Worm (Caenorhabditis elegans) whole organism, young adult: ENCODE data around the gene F52E4.5.
A peak's percentile ranks its signal among the peaks of the same experiment; 100 is the strongest.

Source experiments
- B0035.1 ChIP-seq: sonication (generic microtip); optimal IDR thresholded peaks from 2 replicates; lab custom pipeline; 2016; ENCODE audit warnings: missing genetic modification characterization, mild to moderate bottlenecking, missing compliant biosample characterization, missing genotype, missing genetic modification reagents
- B0261.1 ChIP-seq: sonication (generic microtip); optimal IDR thresholded peaks from 2 replicates; lab custom pipeline; 2016; ENCODE audit warnings: mild to moderate bottlenecking, missing genetic modification characterization, moderate library complexity, missing compliant biosample characterization
- F22D6.2 ChIP-seq: sonication (generic microtip); optimal IDR thresholded peaks from 2 replicates; lab custom pipeline; 2016; ENCODE audit warnings: mild to moderate bottlenecking, missing genetic modification characterization, missing compliant biosample characterization
- F23B12.7 ChIP-seq: sonication (generic microtip); optimal IDR thresholded peaks from 2 replicates; lab custom pipeline; 2017; ENCODE audit warnings: missing genetic modification characterization, mild to moderate bottlenecking, missing compliant biosample characterization, antibody characterized with exemption, moderate library complexity; ENCODE audit not compliant: insufficient read depth
- F49E8.2 ChIP-seq: sonication (generic microtip); optimal IDR thresholded peaks from 3 replicates; lab custom pipeline; 2017; ENCODE audit warnings: missing genetic modification characterization, mild to moderate bottlenecking, missing compliant biosample characterization, antibody characterized with exemption, moderate library complexity; ENCODE audit not compliant: insufficient read depth
- F55B11.4 ChIP-seq: sonication (generic microtip); optimal IDR thresholded peaks from 2 replicates; lab custom pipeline; 2016; ENCODE audit warnings: missing compliant biosample characterization, missing genetic modification characterization, borderline replicate concordance; ENCODE audit not compliant: insufficient read depth
- F57C9.4 ChIP-seq: sonication (generic microtip); optimal IDR thresholded peaks from 2 replicates; lab custom pipeline; 2017; ENCODE audit warnings: mild to moderate bottlenecking, missing genetic modification characterization, missing compliant biosample characterization
- T26A5.8 ChIP-seq: sonication (generic microtip); optimal IDR thresholded peaks from 2 replicates; lab custom pipeline; 2016; ENCODE audit warnings: missing genetic modification characterization, missing compliant biosample characterization
- Y53F4B.3 ChIP-seq: fragments of 200-800 bp; sonication (Bioruptor generic); IDR thresholded peaks from 2 replicates; pipeline ENCODE4 v1.3.6; 2022; ENCODE audit warnings: missing genetic modification reagents, missing genetic modification characterization, missing compliant biosample characterization
- Y56A3A.18 ChIP-seq: fragments of 200-800 bp; sonication (Bioruptor generic); IDR thresholded peaks from 2 replicates; pipeline ENCODE4 v1.3.6; 2022; ENCODE audit warnings: missing genetic modification reagents, missing genetic modification characterization, missing compliant biosample characterization
- Y95B8A.8 ChIP-seq: fragments of 200-800 bp; sonication (Bioruptor generic); IDR thresholded peaks from 2 replicates; pipeline ENCODE4 v1.3.6; 2022; ENCODE audit warnings: missing genetic modification reagents, missing genetic modification characterization, missing compliant biosample characterization
- akir-1 ChIP-seq: fragments of 200-800 bp; sonication (Bioruptor generic); optimal IDR thresholded peaks from 2 replicates; lab custom pipeline; 2018; ENCODE audit warnings: mild to moderate bottlenecking, missing genetic modification characterization, moderate library complexity, missing compliant biosample characterization
- aptf-3 ChIP-seq: fragments of 200-800 bp; sonication (Bioruptor generic); IDR thresholded peaks from 2 replicates; pipeline ENCODE4 v1.3.6; 2022; ENCODE audit warnings: missing genetic modification characterization, missing compliant biosample characterization
- ccch-3 ChIP-seq: fragments of 200-800 bp; sonication (Bioruptor generic); optimal IDR thresholded peaks from 2 replicates; lab custom pipeline; 2018; ENCODE audit warnings: mild to moderate bottlenecking, missing genetic modification characterization, missing compliant biosample characterization
- cebp-2 ChIP-seq: fragments of 200-800 bp; sonication (Bioruptor generic); IDR thresholded peaks from 2 replicates; pipeline ENCODE4 v1.3.6; 2022; ENCODE audit warnings: missing genetic modification characterization, missing compliant biosample characterization
- ceh-100 ChIP-seq: fragments of 200-800 bp; sonication (Bioruptor generic); IDR thresholded peaks from 2 replicates; pipeline ENCODE4 v1.3.6; 2022; ENCODE audit warnings: missing genetic modification reagents, missing genetic modification characterization, missing compliant biosample characterization
- ceh-27 ChIP-seq: fragments of 200-800 bp; sonication (Bioruptor generic); optimal IDR thresholded peaks from 2 replicates; lab custom pipeline; 2018; ENCODE audit warnings: mild to moderate bottlenecking, missing genetic modification characterization, moderate library complexity, missing compliant biosample characterization
- ceh-40 ChIP-seq: fragments of 200-800 bp; sonication (Bioruptor generic); IDR thresholded peaks from 2 replicates; pipeline ENCODE4 v1.3.6; 2022; ENCODE audit warnings: missing genetic modification characterization, missing compliant biosample characterization
- ceh-58 ChIP-seq: fragments of 200-800 bp; sonication (Bioruptor generic); IDR thresholded peaks from 2 replicates; pipeline ENCODE4 v1.3.6; 2022; ENCODE audit warnings: missing genetic modification characterization, missing compliant biosample characterization
- chd-7 ChIP-seq: sonication (generic microtip); optimal IDR thresholded peaks from 2 replicates; lab custom pipeline; 2016; ENCODE audit warnings: mild to moderate bottlenecking, missing genetic modification characterization, moderate library complexity, missing compliant biosample characterization
- dox-1 ChIP-seq: fragments of 200-800 bp; sonication (Bioruptor generic); IDR thresholded peaks from 2 replicates; pipeline ENCODE4 v1.3.6; 2022; ENCODE audit warnings: missing genetic modification reagents, missing genetic modification characterization, missing compliant biosample characterization
- dpff-1 ChIP-seq: sonication (generic microtip); optimal IDR thresholded peaks from 2 replicates; lab custom pipeline; 2017; ENCODE audit warnings: mild to moderate bottlenecking, missing genetic modification characterization, missing compliant biosample characterization
- dpl-1 ChIP-seq: fragments of 150-350 bp; optimal IDR thresholded peaks from 2 replicates; lab custom pipeline; 2014; ENCODE audit warnings: missing biosample characterization, missing genetic modification reagents, missing genetic modification characterization
- efl-1 ChIP-seq: fragments of 150-350 bp; optimal IDR thresholded peaks from 2 replicates; lab custom pipeline; 2014; ENCODE audit warnings: missing biosample characterization, missing genetic modification reagents, missing genetic modification characterization
- ets-4 ChIP-seq: fragments of 200-800 bp; sonication (Bioruptor generic); optimal IDR thresholded peaks from 2 replicates; lab custom pipeline; 2018; ENCODE audit warnings: mild to moderate bottlenecking, missing genetic modification characterization, missing compliant biosample characterization
- fkh-3 ChIP-seq: sonication (generic microtip); optimal IDR thresholded peaks from 2 replicates; lab custom pipeline; 2016; ENCODE audit warnings: mild to moderate bottlenecking, missing genetic modification characterization, missing compliant biosample characterization
- gei-17 ChIP-seq: fragments of 200-800 bp; sonication (Bioruptor generic); optimal IDR thresholded peaks from 2 replicates; lab custom pipeline; 2018; ENCODE audit warnings: mild to moderate bottlenecking, missing genetic modification characterization, missing compliant biosample characterization
- him-1 ChIP-seq: sonication (generic microtip); optimal IDR thresholded peaks from 2 replicates; lab custom pipeline; 2016; ENCODE audit warnings: missing genotype, missing genetic modification reagents, missing genetic modification characterization, missing compliant biosample characterization
- hlh-12 ChIP-seq: sonication (generic microtip); optimal IDR thresholded peaks from 2 replicates; lab custom pipeline; 2016; ENCODE audit warnings: missing genetic modification characterization, missing compliant biosample characterization
- hlh-26 ChIP-seq: fragments of 200-800 bp; sonication (Bioruptor generic); conservative IDR thresholded peaks from 2 replicates; pipeline ENCODE4 v1.3.6; 2022; ENCODE audit warnings: missing genetic modification reagents, missing genetic modification characterization, missing compliant biosample characterization
- hrde-1 ChIP-seq: sonication (generic microtip); optimal IDR thresholded peaks from 2 replicates; lab custom pipeline; 2016; ENCODE audit warnings: missing genetic modification characterization, mild to moderate bottlenecking, missing compliant biosample characterization, moderate library complexity, missing genotype, missing genetic modification reagents, borderline replicate concordance
- let-526 ChIP-seq: fragments of 200-800 bp; sonication (Bioruptor generic); IDR thresholded peaks from 2 replicates; pipeline ENCODE4 v1.3.6; 2022; ENCODE audit warnings: missing genetic modification reagents, missing genetic modification characterization, missing compliant biosample characterization
- let-607 ChIP-seq, 2 experiments: fragments of 200-800 bp in 1 of 2; sonication (Bioruptor generic) in 1 of 2; sonication (generic microtip) in 1 of 2; optimal IDR thresholded peaks; 2 replicates each; lab custom pipeline; 2016 to 2018; ENCODE audit warnings: mild to moderate bottlenecking in 2 of 2, missing compliant biosample characterization in 2 of 2, missing genetic modification characterization in 2 of 2, moderate library complexity in 2 of 2, missing genotype in 1 of 2
- madf-3 ChIP-seq: fragments of 200-800 bp; sonication (Bioruptor generic); IDR thresholded peaks from 2 replicates; pipeline ENCODE4 v1.3.6; 2022; ENCODE audit warnings: missing genetic modification reagents, missing genetic modification characterization, missing compliant biosample characterization
- madf-6 ChIP-seq: fragments of 200-800 bp; sonication (Bioruptor generic); IDR thresholded peaks from 2 replicates; pipeline ENCODE4 v1.3.6; 2022; ENCODE audit warnings: missing genetic modification reagents, missing genetic modification characterization, missing compliant biosample characterization
- mel-28 ChIP-seq: sonication (generic microtip); optimal IDR thresholded peaks from 2 replicates; lab custom pipeline; 2016; ENCODE audit warnings: borderline replicate concordance, mild to moderate bottlenecking, missing genetic modification characterization, missing compliant biosample characterization
- mes-4 ChIP-seq: sonication (generic microtip); optimal IDR thresholded peaks from 2 replicates; lab custom pipeline; 2016; ENCODE audit warnings: missing genotype, missing genetic modification characterization, missing compliant biosample characterization
- nhr-120 ChIP-seq: fragments of 200-800 bp; sonication (Bioruptor generic); IDR thresholded peaks from 2 replicates; pipeline ENCODE4 v1.3.6; 2022; ENCODE audit warnings: missing genetic modification characterization, missing compliant biosample characterization
- nhr-179 ChIP-seq: sonication (generic microtip); optimal IDR thresholded peaks from 2 replicates; lab custom pipeline; 2016; ENCODE audit warnings: mild to moderate bottlenecking, missing genetic modification characterization, missing compliant biosample characterization
- nhr-80 ChIP-seq: sonication (generic microtip); optimal IDR thresholded peaks from 2 replicates; lab custom pipeline; 2016; ENCODE audit warnings: missing genetic modification characterization, missing compliant biosample characterization
- rcor-1 ChIP-seq: fragments of 200-800 bp; sonication (Bioruptor generic); IDR thresholded peaks from 2 replicates; pipeline ENCODE4 v1.3.6; 2022; ENCODE audit warnings: missing genetic modification reagents, missing genetic modification characterization, missing compliant biosample characterization
- repo-1 ChIP-seq: sonication (generic microtip); optimal IDR thresholded peaks from 2 replicates; lab custom pipeline; 2017; ENCODE audit warnings: mild to moderate bottlenecking, missing genetic modification characterization, missing compliant biosample characterization
- sdz-38 ChIP-seq: sonication (generic microtip); optimal IDR thresholded peaks from 2 replicates; lab custom pipeline; 2016; ENCODE audit warnings: missing genotype, missing genetic modification characterization, missing compliant biosample characterization
- snpc-3.4 ChIP-seq: sonication (generic microtip); optimal IDR thresholded peaks from 2 replicates; lab custom pipeline; 2017; ENCODE audit warnings: missing genetic modification characterization, mild to moderate bottlenecking, missing compliant biosample characterization, antibody characterized with exemption, moderate library complexity, missing genotype, missing genetic modification reagents
- unc-130 ChIP-seq: sonication (generic microtip); optimal IDR thresholded peaks from 2 replicates; lab custom pipeline; 2016; ENCODE audit warnings: missing genetic modification reagents, missing genetic modification characterization, missing compliant biosample characterization
- xnd-1 ChIP-seq: sonication (generic microtip); optimal IDR thresholded peaks from 2 replicates; lab custom pipeline; 2016; ENCODE audit warnings: missing genotype, missing genetic modification reagents, missing genetic modification characterization, missing compliant biosample characterization
- ztf-18 ChIP-seq: sonication (generic microtip); optimal IDR thresholded peaks from 2 replicates; lab custom pipeline; 2016; ENCODE audit warnings: missing genotype, mild to moderate bottlenecking, missing genetic modification characterization, missing compliant biosample characterization
- ztf-26 ChIP-seq: sonication (generic microtip); optimal IDR thresholded peaks from 2 replicates; lab custom pipeline; 2017; ENCODE audit warnings: missing genetic modification characterization, missing compliant biosample characterization
- ztf-28 ChIP-seq: fragments of 200-800 bp; sonication (Bioruptor generic); IDR thresholded peaks from 2 replicates; pipeline ENCODE4 v1.3.6; 2022; ENCODE audit warnings: missing genetic modification reagents, missing genetic modification characterization, missing compliant biosample characterization
- ztf-3 ChIP-seq: fragments of 200-800 bp; sonication (Bioruptor generic); optimal IDR thresholded peaks from 2 replicates; lab custom pipeline; 2018; ENCODE audit warnings: mild to moderate bottlenecking, missing genetic modification characterization, missing compliant biosample characterization

Gene F52E4.5

DNA sequence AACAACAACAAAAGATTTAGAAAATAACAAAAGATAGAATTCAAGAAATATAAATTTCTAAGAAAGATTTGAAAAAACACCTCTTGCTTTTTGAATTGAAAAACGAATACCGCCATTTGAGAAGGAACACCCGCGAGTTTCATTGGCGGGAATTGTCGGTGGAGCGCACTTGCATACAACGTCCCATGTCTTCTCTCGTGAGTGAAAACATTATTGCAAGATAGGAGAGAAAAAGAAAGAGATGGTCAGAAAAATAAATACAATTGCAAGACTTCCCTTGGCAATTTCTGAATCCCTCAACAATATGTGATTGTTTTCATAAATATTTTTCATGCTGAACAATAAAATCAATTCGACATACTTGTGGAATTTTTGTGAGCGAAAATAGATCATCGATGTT is 19.0 kb upstream of the F52E4.5 start, which contains the start of gene K10B3.5 (continued):
- TF ChIP-seq F55B11.4 (no peak), sdz-38 (no peak), ceh-27 (no peak), ceh-58 (GFP tag; lab: Robert Waterston, UW) (no peak), mel-28 (tag; lab: Kevin White, UChicago) (no peak), repo-1 (no peak), B0261.1 (tag; lab: Kevin White, UChicago) (no peak), Y56A3A.18 (GFP tag; lab: Robert Waterston, UW) (no peak), ztf-18 (tag; lab: Kevin White, UChicago) (peak; percentile 28), aptf-3 (GFP tag; lab: Robert Waterston, UW) (no peak), nhr-80 (tag; lab: Kevin White, UChicago) (peak; percentile 46), hrde-1 (no peak), chd-7 (tag; lab: Kevin White, UChicago) (no peak), gei-17 (GFP tag; lab: Kevin White, UChicago) (no peak), dox-1 (GFP tag; lab: Robert Waterston, UW) (no peak), rcor-1 (GFP tag; lab: Robert Waterston, UW) (no peak), ccch-3 (GFP tag; lab: Kevin White, UChicago) (no peak), nhr-179 (tag; lab: Kevin White, UChicago) (no peak), akir-1 (GFP tag; lab: Kevin White, UChicago) (no peak), dpl-1 (peak; percentile 51), unc-130 (GFP tag; lab: Kevin White, UChicago) (no peak), ztf-3 (no peak), ztf-28 (no peak), Y53F4B.3 (GFP tag; lab: Robert Waterston, UW) (no peak), cebp-2 (GFP tag; lab: Robert Waterston, UW) (no peak), him-1 (tag; lab: Kevin White, UChicago) (no peak), F49E8.2 (no peak), ets-4 (no peak), madf-3 (GFP tag; lab: Robert Waterston, UW) (no peak), F22D6.2 (tag; lab: Kevin White, UChicago) (no peak), let-526 (GFP tag; lab: Robert Waterston, UW) (no peak), ceh-40 (GFP tag; lab: Robert Waterston, UW) (no peak), F23B12.7 (peak; percentile 78), ceh-100 (no peak), F57C9.4 (tag; lab: Kevin White, UChicago) (no peak), fkh-3 (tag; lab: Kevin White, UChicago) (no peak), dpff-1 (no peak), hlh-12 (no peak), efl-1 (peak; percentile 59), nhr-120 (GFP tag; lab: Robert Waterston, UW) (no peak), xnd-1 (tag; lab: Kevin White, UChicago) (no peak), ztf-26 (tag; lab: Kevin White, UChicago) (peak; percentile 9), let-607 (tag; optimal IDR thresholded peaks at IDR 0.05; lab: Kevin White, UChicago) (no peak), mes-4 (no peak), madf-6 (GFP tag; lab: Robert Waterston, UW) (peak; percentile 15; the same call in 1 of the 2 replicates), T26A5.8 (no peak), snpc-3.4 (no peak), hlh-26 (GFP tag; lab: Robert Waterston, UW) (no peak), B0035.1 (tag; lab: Kevin White, UChicago) (no peak), Y95B8A.8 (no peak)
